Worm (Caenorhabditis elegans): ENCODE data around the gene gcc-2.

ce11 chrIII:9725114-9725513 is 36.8 kb downstream of the gcc-2 start, which contains the start of gene clec-162:
- no peak for TF ChIP-seq zfp-3 (GFP tag; conservative IDR thresholded peaks at IDR 0.05)
- no peak for TF ChIP-seq pha-4 (GFP tag; IDR thresholded peaks at IDR 0.05)
- TF ChIP-seq pha-4 (tag; optimal IDR thresholded peaks at IDR 0.05) = no peak
- no peak for TF ChIP-seq ztf-11 (tag; optimal IDR thresholded peaks at IDR 0.05)
